Fruit fly (Drosophila melanogaster) whole organism, wandering third instar larva: ENCODE results near the gene Myo95E.

Experiments
- Abd-B ChIP-seq: fragments of >200 bp; optimal IDR thresholded peaks from 2 replicates; lab custom pipeline; 2017; ENCODE audit warnings: missing biosample characterization, missing genetic modification characterization
- CG32264 ChIP-seq: fragments of 200-800 bp; sonication (Bioruptor generic); optimal IDR thresholded peaks from 2 replicates; lab custom pipeline; 2016; ENCODE audit warnings: missing biosample characterization, missing genetic modification characterization
- CG9705 ChIP-seq: fragments of 200-800 bp; sonication (Bioruptor generic); optimal IDR thresholded peaks from 2 replicates; lab custom pipeline; 2018; ENCODE audit warnings: missing biosample characterization, mild to moderate bottlenecking, missing genetic modification characterization
- CrebA ChIP-seq: fragments of 200-800 bp; sonication (Bioruptor generic); optimal IDR thresholded peaks from 2 replicates; lab custom pipeline; 2016; ENCODE audit warnings: missing biosample characterization, mild to moderate bottlenecking, missing genetic modification characterization, borderline replicate concordance
- Dfd ChIP-seq: fragments of >200 bp; optimal IDR thresholded peaks from 2 replicates; lab custom pipeline; 2017; ENCODE audit warnings: missing biosample characterization, missing genetic modification characterization
- Dif ChIP-seq: fragments of 200-275, 200-300 bp; sonication (Bioruptor generic); optimal IDR thresholded peaks from 2 replicates; lab custom pipeline; 2018; ENCODE audit warnings: missing biosample characterization, missing genetic modification characterization; ENCODE audit not compliant: partially characterized antibody
- GATAd ChIP-seq: sonication (Bioruptor generic); optimal IDR thresholded peaks from 2 replicates; lab custom pipeline; 2016; ENCODE audit warnings: missing biosample characterization, missing genetic modification characterization
- HLH106 ChIP-seq: fragments of 200-800 bp; optimal IDR thresholded peaks from 3 replicates; lab custom pipeline; 2019; ENCODE audit warnings: missing biosample characterization, mild to moderate bottlenecking, missing genetic modification characterization, moderate library complexity
- Hnf4 ChIP-seq: fragments of 200-800 bp; sonication (Bioruptor generic); optimal IDR thresholded peaks from 2 replicates; lab custom pipeline; 2016; ENCODE audit warnings: missing biosample characterization, mild to moderate bottlenecking, missing genetic modification characterization
- Hr78 ChIP-seq: fragments of >200 bp; optimal IDR thresholded peaks from 2 replicates; lab custom pipeline; 2017; ENCODE audit warnings: missing biosample characterization, missing genetic modification characterization
- Hr83 ChIP-seq: fragments of 200-300 bp; sonication (Bioruptor generic); optimal IDR thresholded peaks from 2 replicates; lab custom pipeline; 2016; ENCODE audit warnings: missing biosample characterization, mild to moderate bottlenecking, missing genetic modification characterization, moderate library complexity; ENCODE audit not compliant: poor library complexity, severe bottlenecking
- Jra ChIP-seq: sonication (Bioruptor generic); optimal IDR thresholded peaks from 2 replicates; lab custom pipeline; 2016; ENCODE audit warnings: missing biosample characterization, missing genetic modification characterization
- Mio ChIP-seq: sonication (Bioruptor generic); optimal IDR thresholded peaks from 2 replicates; lab custom pipeline; 2016; ENCODE audit warnings: missing biosample characterization, missing genetic modification characterization
- Myc ChIP-seq: fragments of >200 bp; optimal IDR thresholded peaks from 2 replicates; lab custom pipeline; 2017
- N ChIP-seq: fragments of >200 bp; optimal IDR thresholded peaks from 2 replicates; lab custom pipeline; 2018; ENCODE audit warnings: missing biosample characterization, missing external identifiers, missing genetic modification characterization
- OdsH ChIP-seq: fragments of 200-800 bp; sonication (Bioruptor generic); optimal IDR thresholded peaks from 2 replicates; lab custom pipeline; 2016; ENCODE audit warnings: missing biosample characterization, mild to moderate bottlenecking, missing genetic modification characterization
- Rel ChIP-seq, 2 experiments: fragments of 200-800 bp; sonication (Bioruptor generic) in 1 of 2; optimal IDR thresholded peaks; 2 replicates in 1 of 2; 3 replicates in 1 of 2; lab custom pipeline; 2016 to 2019; ENCODE audit warnings: mild to moderate bottlenecking in 2 of 2, missing biosample characterization in 2 of 2, missing genetic modification characterization in 2 of 2, moderate library complexity in 1 of 2
- Sp1 ChIP-seq: fragments of 200-800 bp; sonication (Bioruptor generic); optimal IDR thresholded peaks from 3 replicates; lab custom pipeline; 2019; ENCODE audit warnings: missing biosample characterization, mild to moderate bottlenecking, missing genetic modification characterization, moderate library complexity
- Vsx2 ChIP-seq: fragments of 200-300, 225-300 bp; sonication (Bioruptor generic); optimal IDR thresholded peaks from 2 replicates; lab custom pipeline; 2018; ENCODE audit warnings: missing biosample characterization, missing genetic modification characterization; ENCODE audit not compliant: partially characterized antibody
- br ChIP-seq: fragments of 200-800 bp; sonication (Bioruptor generic); optimal IDR thresholded peaks from 2 replicates; lab custom pipeline; 2016; ENCODE audit warnings: missing biosample characterization, missing genetic modification characterization
- brk ChIP-seq: fragments of 200-800 bp; sonication (Bioruptor generic); optimal IDR thresholded peaks from 2 replicates; lab custom pipeline; 2016; ENCODE audit warnings: missing biosample characterization, mild to moderate bottlenecking, missing genetic modification characterization
- dl ChIP-seq, 2 experiments: fragments of 175-275, 200-275 bp in 1 of 2; fragments of 200-275 bp in 1 of 2; sonication (Bioruptor generic); optimal IDR thresholded peaks; lab custom pipeline; 2018; ENCODE audit warnings: mild to moderate bottlenecking in 2 of 2, missing biosample characterization in 2 of 2, missing genetic modification characterization in 2 of 2, moderate library complexity in 2 of 2; ENCODE audit not compliant: partially characterized antibody in 2 of 2, insufficient read depth in 1 of 2
- dmrt93B ChIP-seq: fragments of 200-800 bp; sonication (Bioruptor generic); optimal IDR thresholded peaks from 2 replicates; lab custom pipeline; 2018; ENCODE audit warnings: missing biosample characterization, mild to moderate bottlenecking, missing genetic modification characterization
- dsf ChIP-seq: sonication (Bioruptor generic); optimal IDR thresholded peaks from 2 replicates; lab custom pipeline; 2016; ENCODE audit warnings: missing biosample characterization, missing genetic modification characterization, borderline replicate concordance
- ey ChIP-seq: fragments of 200-800 bp; sonication (Bioruptor generic); optimal IDR thresholded peaks from 2 replicates; lab custom pipeline; 2016; ENCODE audit warnings: missing biosample characterization, missing genetic modification characterization
- foxo ChIP-seq, 2 experiments: fragments of 200-800 bp; sonication (Bioruptor generic); optimal IDR thresholded peaks; 2 replicates in 1 of 2; 3 replicates in 1 of 2; lab custom pipeline; 2016 to 2017; ENCODE audit warnings: missing biosample characterization in 2 of 2, missing genetic modification characterization in 2 of 2
- fru ChIP-seq: fragments of 200-800 bp; sonication (Bioruptor generic); optimal IDR thresholded peaks from 3 replicates; lab custom pipeline; 2016; ENCODE audit warnings: missing biosample characterization, mild to moderate bottlenecking, missing genetic modification characterization
- h ChIP-seq: fragments of 200-800 bp; sonication (Bioruptor generic); optimal IDR thresholded peaks from 3 replicates; lab custom pipeline; 2016; ENCODE audit warnings: missing biosample characterization, mild to moderate bottlenecking, missing genetic modification characterization
- jim ChIP-seq: fragments of 175-275, 200-325 bp; sonication (Bioruptor generic); optimal IDR thresholded peaks from 2 replicates; lab custom pipeline; 2016; ENCODE audit warnings: missing biosample characterization, mild to moderate bottlenecking, missing genetic modification characterization
- lola ChIP-seq: fragments of >200 bp; optimal IDR thresholded peaks from 2 replicates; lab custom pipeline; 2017; ENCODE audit warnings: missing biosample characterization, missing genetic modification characterization
- pan ChIP-seq: fragments of >200 bp; optimal IDR thresholded peaks from 2 replicates; lab custom pipeline; 2017
- psq ChIP-seq: fragments of 200-800 bp; sonication (Bioruptor generic); optimal IDR thresholded peaks from 3 replicates; lab custom pipeline; 2017; ENCODE audit warnings: missing biosample characterization, mild to moderate bottlenecking, missing genetic modification characterization, moderate library complexity
- rgr ChIP-seq: fragments of 200-800 bp; sonication (Bioruptor generic); optimal IDR thresholded peaks from 3 replicates; lab custom pipeline; 2016; ENCODE audit warnings: missing biosample characterization, mild to moderate bottlenecking, missing genetic modification characterization
- sage ChIP-seq: fragments of 200-800 bp; sonication (Bioruptor generic); optimal IDR thresholded peaks from 2 replicates; lab custom pipeline; 2016; ENCODE audit warnings: missing biosample characterization, mild to moderate bottlenecking, missing genetic modification characterization
- sv ChIP-seq: fragments of 200-800 bp; sonication (Bioruptor generic); optimal IDR thresholded peaks from 3 replicates; lab custom pipeline; 2016; ENCODE audit warnings: missing biosample characterization, missing genetic modification characterization
- tai ChIP-seq: sonication (Bioruptor generic); optimal IDR thresholded peaks from 2 replicates; lab custom pipeline; 2016; ENCODE audit warnings: missing biosample characterization, missing genetic modification characterization
- usp ChIP-seq: fragments of >200 bp; optimal IDR thresholded peaks from 2 replicates; lab custom pipeline; 2017; ENCODE audit warnings: missing biosample characterization, missing genetic modification characterization
- woc ChIP-seq: sonication (Bioruptor generic); optimal IDR thresholded peaks from 2 replicates; lab custom pipeline; 2016; ENCODE audit warnings: missing biosample characterization, mild to moderate bottlenecking, missing genetic modification characterization

The Myo95E gene

DNA sequence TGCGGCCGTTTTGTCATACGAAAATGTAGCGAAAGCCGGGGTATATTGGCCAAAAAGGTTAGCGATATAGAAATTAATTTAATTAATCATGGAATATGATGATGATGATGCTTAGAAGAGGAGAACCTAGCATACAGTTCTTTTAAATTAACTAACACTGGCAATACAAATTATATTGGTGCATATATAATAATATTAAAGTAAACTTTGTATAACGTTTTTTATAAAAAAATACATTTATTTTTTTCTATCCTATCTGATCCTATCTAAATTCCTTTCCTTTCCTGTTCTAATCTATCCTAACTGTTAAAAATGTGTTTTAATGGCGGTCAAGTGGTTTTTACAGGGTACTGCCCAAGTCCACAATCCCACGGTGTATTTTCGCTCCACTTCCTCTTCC lies 44.6 kb upstream of the Myo95E start:
- TF ChIP-seq tai (GFP tag; lab: Kevin White, UChicago) (no peak), sage (GFP tag; lab: Kevin White, UChicago) (no peak), Dfd (GFP tag; lab: Kevin White, UChicago) (no peak), Jra (GFP tag; lab: Kevin White, UChicago) (no peak), Sp1 (GFP tag; lab: Kevin White, UChicago) (peak; percentile 43), brk (GFP tag; lab: Kevin White, UChicago) (no peak), rgr (peak; percentile 19), ey (no peak), jim (no peak), woc (GFP tag; lab: Kevin White, UChicago) (no peak), dl (GFP tag; optimal IDR thresholded peaks at IDR 0.05; lab: Kevin White, UChicago; ENCODE audit: insufficient read depth in 1 of 2, partially characterized antibody in 2 of 2) (no peak), fru (no peak), usp (no peak), Dif (GFP tag; lab: Kevin White, UChicago) (no peak), dsf (GFP tag; lab: Kevin White, UChicago) (no peak), Hnf4 (GFP tag; lab: Kevin White, UChicago) (no peak), pan (peak; percentile 54), Hr78 (no peak), OdsH (GFP tag; lab: Kevin White, UChicago) (peak; percentile 23), psq (peak; percentile 41), N (GFP tag; lab: Kevin White, UChicago) (no peak), CG9705 (GFP tag; lab: Kevin White, UChicago) (no peak), CG32264 (no peak), Myc (lab: Kevin White, UChicago) (no peak), Vsx2 (GFP tag; lab: Kevin White, UChicago) (no peak), GATAd (no peak), Mio (no peak), lola (GFP tag; lab: Kevin White, UChicago) (no peak), foxo (GFP tag; optimal IDR thresholded peaks at IDR 0.05; lab: Kevin White, UChicago) (peak in 1 of 2 experiments; percentile 53), Abd-B (GFP tag; lab: Kevin White, UChicago) (no peak), sv (GFP tag; lab: Kevin White, UChicago) (no peak), HLH106 (tag; lab: Kevin White, UChicago) (peak; percentile 27), br (GFP tag; lab: Kevin White, UChicago) (no peak), Rel (GFP tag; optimal IDR thresholded peaks at IDR 0.05; lab: Kevin White, UChicago) (no peak), Rel (tag; optimal IDR thresholded peaks at IDR 0.05; lab: Kevin White, UChicago) (no peak), Hr83 (no peak), CrebA (GFP tag; lab: Kevin White, UChicago) (no peak), dmrt93B (GFP tag; lab: Kevin White, UChicago) (peak; percentile 50), h (no peak)

DNA sequence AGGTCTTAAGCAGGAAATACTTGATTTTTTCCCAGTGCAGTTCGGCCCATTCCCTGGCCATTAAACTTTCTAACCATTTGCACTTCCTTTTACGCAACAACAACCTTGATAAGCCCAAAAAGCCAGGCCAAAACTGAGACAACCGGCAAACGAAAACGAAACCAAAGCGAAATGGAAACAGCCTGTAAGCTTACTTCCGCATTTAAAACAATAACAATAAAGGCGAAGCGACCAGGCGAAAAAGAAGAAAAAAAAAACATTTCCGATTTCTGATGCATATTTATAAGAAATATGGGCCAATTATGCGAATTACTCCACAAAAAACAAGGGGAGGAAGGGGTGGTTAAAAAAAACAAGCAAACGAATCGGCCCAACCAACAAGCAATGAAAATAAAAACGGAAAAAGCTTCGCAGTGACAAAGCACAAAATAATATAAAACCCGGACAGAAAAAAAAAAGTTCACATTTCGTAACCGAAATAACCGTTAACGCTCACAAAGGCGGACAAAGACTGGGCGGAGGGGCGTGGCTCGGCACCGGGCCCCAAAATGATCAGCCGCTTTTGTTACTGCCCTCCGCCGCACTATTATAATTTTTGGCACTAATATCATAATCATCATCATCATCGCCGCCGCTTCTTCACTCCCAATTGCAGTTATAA lies 44.1 kb upstream of the Myo95E start:
- TF ChIP-seq Dif (GFP tag; lab: Kevin White, UChicago), result no peak
- TF ChIP-seq CG9705 (GFP tag; lab: Kevin White, UChicago), result no peak
- TF ChIP-seq HLH106 (tag; lab: Kevin White, UChicago), result no peak
- no peak for TF ChIP-seq CrebA (GFP tag; lab: Kevin White, UChicago)
- no peak for TF ChIP-seq Jra (GFP tag; lab: Kevin White, UChicago)
- TF ChIP-seq sv (GFP tag; lab: Kevin White, UChicago), result no peak
- no peak for TF ChIP-seq Myc (lab: Kevin White, UChicago)
- no peak for TF ChIP-seq foxo (GFP tag; optimal IDR thresholded peaks at IDR 0.05; lab: Kevin White, UChicago)
- TF ChIP-seq psq, result no peak
- no peak for TF ChIP-seq sage (GFP tag; lab: Kevin White, UChicago)
- TF ChIP-seq Mio, result no peak
- no peak for TF ChIP-seq Hr78
- no peak for TF ChIP-seq tai (GFP tag; lab: Kevin White, UChicago)
- TF ChIP-seq Hr83, result no peak
- TF ChIP-seq fru, result no peak
- no peak for TF ChIP-seq dmrt93B (GFP tag; lab: Kevin White, UChicago)
- no peak for TF ChIP-seq brk (GFP tag; lab: Kevin White, UChicago)
- no peak for TF ChIP-seq lola (GFP tag; lab: Kevin White, UChicago)
- TF ChIP-seq, all 38 proteins: peak for 0
